Worm (Caenorhabditis elegans) whole organism, L1 larva: ENCODE data around the gene F07A11.5.
A peak's percentile ranks its signal among the peaks of the same experiment; 100 is the strongest.

Experiments used
- aha-1 ChIP-seq: fragments of 150-350 bp; optimal IDR thresholded peaks from 2 replicates; lab custom pipeline; 2014; ENCODE audit warnings: missing biosample characterization, missing genetic modification characterization
- fkh-4 ChIP-seq: sonication (generic microtip); optimal IDR thresholded peaks from 2 replicates; lab custom pipeline; 2016; ENCODE audit warnings: missing compliant biosample characterization, missing genetic modification characterization, borderline replicate concordance
- fkh-8 ChIP-seq: sonication (generic microtip); optimal IDR thresholded peaks from 2 replicates; lab custom pipeline; 2016; ENCODE audit warnings: mild to moderate bottlenecking, missing genetic modification characterization, missing compliant biosample characterization
- hpl-2 ChIP-seq: fragments of 150-350 bp; optimal IDR thresholded peaks from 2 replicates; lab custom pipeline; 2014; ENCODE audit warnings: missing biosample characterization, missing genetic modification reagents, missing genetic modification characterization
- lsy-2 ChIP-seq, 2 experiments: fragments of 150-350 bp; optimal IDR thresholded peaks; 2 replicates each; lab custom pipeline; 2014; ENCODE audit warnings: missing biosample characterization in 2 of 2, missing genetic modification characterization in 2 of 2
- mdl-1 ChIP-seq, 2 experiments: fragments of 150-350 bp; optimal IDR thresholded peaks; 2 replicates each; lab custom pipeline; 2014 to 2017; ENCODE audit warnings: missing biosample characterization in 2 of 2, missing genetic modification characterization in 2 of 2, inconsistent platforms in 1 of 2
- nhr-11 ChIP-seq: fragments of 150-350 bp; optimal IDR thresholded peaks from 2 replicates; lab custom pipeline; 2014; ENCODE audit warnings: missing biosample characterization, missing genetic modification characterization
- nhr-28 ChIP-seq: fragments of 150-350 bp; optimal IDR thresholded peaks from 2 replicates; lab custom pipeline; 2014; ENCODE audit warnings: missing biosample characterization, missing genetic modification characterization
- skn-1 ChIP-seq: fragments of 150-350 bp; optimal IDR thresholded peaks from 2 replicates; lab custom pipeline; 2014; ENCODE audit warnings: missing biosample characterization, missing genetic modification characterization
- snpc-4 ChIP-seq: fragments of 150-350 bp; optimal IDR thresholded peaks from 2 replicates; lab custom pipeline; 2014; ENCODE audit warnings: missing biosample characterization, missing genetic modification characterization
- ztf-11 ChIP-seq, 2 experiments: sonication (generic microtip); optimal IDR thresholded peaks; 2 replicates each; lab custom pipeline; 2016 to 2017; ENCODE audit warnings: missing genetic modification characterization in 2 of 2, missing biosample characterization in 1 of 2, missing compliant biosample characterization in 1 of 2
- ztf-4 ChIP-seq: fragments of 150-350 bp; optimal IDR thresholded peaks from 2 replicates; lab custom pipeline; 2014; ENCODE audit warnings: missing biosample characterization, missing genetic modification characterization

DNA sequence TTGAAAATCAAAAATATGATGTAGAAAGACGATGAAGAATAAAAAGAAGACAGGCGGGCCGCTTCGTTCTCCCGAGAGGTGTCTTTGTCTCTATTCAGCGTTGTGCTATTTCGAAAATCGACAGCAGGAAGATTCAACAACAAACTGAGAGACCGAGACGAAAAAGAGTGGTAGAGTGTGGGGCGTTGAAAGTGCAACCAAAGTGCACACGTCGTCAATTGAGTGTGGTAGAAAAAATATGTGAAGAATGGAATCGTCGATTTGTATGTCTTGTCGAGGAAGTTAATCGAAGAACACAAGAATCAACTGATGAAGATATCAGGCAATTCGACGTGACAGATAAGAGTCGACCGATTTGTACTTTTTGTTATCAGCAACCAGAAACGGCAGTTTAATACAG, 7.1 kb downstream of the F07A11.5 start:
- no peak for TF ChIP-seq fkh-8 (tag; lab: Kevin White, UChicago)
- TF ChIP-seq nhr-28 (tag; lab: Kevin White, UChicago), result no peak
- TF ChIP-seq ztf-11 (tag; optimal IDR thresholded peaks at IDR 0.05; lab: Kevin White, UChicago), result no peak
- no peak for TF ChIP-seq nhr-11 (tag; lab: Kevin White, UChicago)
- peak; percentile 16 for TF ChIP-seq snpc-4
- no peak for TF ChIP-seq aha-1 (tag; lab: Kevin White, UChicago)
- TF ChIP-seq fkh-4 (tag; lab: Kevin White, UChicago), result no peak
- no peak for TF ChIP-seq skn-1 (tag; lab: Kevin White, UChicago)
- TF ChIP-seq ztf-4 (tag; lab: Kevin White, UChicago), result no peak
- TF ChIP-seq hpl-2 (GFP tag; lab: Kevin White, UChicago), result no peak
- TF ChIP-seq lsy-2 (tag; optimal IDR thresholded peaks at IDR 0.05; lab: Kevin White, UChicago), result peak; percentile 18 to 39
- TF ChIP-seq mdl-1 (tag; optimal IDR thresholded peaks at IDR 0.05; lab: Kevin White, UChicago), result peak in 1 of 2 experiments; percentile 47
